Fruit fly (Drosophila melanogaster): Measurements from ENCODE around the gene Atg14.

Gene Atg14

dm6 chr3R:29089662-29090007 lies 26.6 kb upstream of the Atg14 start:
- TF ChIP-seq Crg-1 (GFP tag; optimal IDR thresholded peaks at IDR 0.05) (no peak), toe (GFP tag; optimal IDR thresholded peaks at IDR 0.05) (no peak), CG7101 (tag; optimal IDR thresholded peaks at IDR 0.05) (no peak), CG1620 (GFP tag; optimal IDR thresholded peaks at IDR 0.05) (no peak), Hr96 (GFP tag; optimal IDR thresholded peaks at IDR 0.05) (no peak), CG7045 (GFP tag; optimal IDR thresholded peaks at IDR 0.05) (no peak), CG11617 (GFP tag; optimal IDR thresholded peaks at IDR 0.05) (no peak), ovo (GFP tag; optimal IDR thresholded peaks at IDR 0.05) (no peak), Mnt (GFP tag; optimal IDR thresholded peaks at IDR 0.05) (no peak), cic (GFP tag; optimal IDR thresholded peaks at IDR 0.05) (no peak), bab1 (GFP tag; optimal IDR thresholded peaks at IDR 0.05) (no peak), cnc (optimal IDR thresholded peaks at IDR 0.05) (no peak), CG5204 (GFP tag; optimal IDR thresholded peaks at IDR 0.05) (no peak), CG33017 (tag; optimal IDR thresholded peaks at IDR 0.05) (no peak), CG12768 (GFP tag; optimal IDR thresholded peaks at IDR 0.05) (no peak), tj (GFP tag; optimal IDR thresholded peaks at IDR 0.05) (no peak), CG14711 (tag; optimal IDR thresholded peaks at IDR 0.05) (no peak)

DNA sequence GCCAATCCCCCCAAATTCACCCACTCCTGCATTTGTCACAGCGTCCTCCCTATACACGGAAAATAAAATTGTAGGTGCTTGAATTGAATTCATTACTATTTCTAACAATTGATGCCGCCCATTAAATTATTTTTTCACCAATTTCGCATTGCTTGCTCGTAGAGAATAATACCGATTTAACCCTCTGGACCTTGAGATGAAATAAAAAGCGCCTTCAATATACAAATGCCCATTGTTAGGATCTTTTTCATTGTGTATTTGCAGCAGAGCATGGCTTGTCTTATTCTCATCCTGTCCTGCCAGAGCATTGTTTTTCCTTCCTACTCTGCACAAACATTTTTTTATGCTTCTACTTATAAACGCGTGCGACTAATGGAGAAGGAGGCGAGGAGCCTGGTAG lies 24.6 kb upstream of the Atg14 start:
- TF ChIP-seq kay (GFP tag; ENCODE audit: borderline replicate concordance) (no peak), CG33017 (tag; optimal IDR thresholded peaks at IDR 0.05) (no peak), CG7045 (GFP tag; optimal IDR thresholded peaks at IDR 0.05) (no peak), ovo (GFP tag; optimal IDR thresholded peaks at IDR 0.05) (no peak), cnc (optimal IDR thresholded peaks at IDR 0.05) (no peak), Crg-1 (GFP tag; optimal IDR thresholded peaks at IDR 0.05) (no peak), Clk (GFP tag; optimal IDR thresholded peaks at IDR 0.05) (no peak), pad (GFP tag; optimal IDR thresholded peaks at IDR 0.05) (no peak), CG14711 (tag; optimal IDR thresholded peaks at IDR 0.05) (no peak), CG5204 (GFP tag; optimal IDR thresholded peaks at IDR 0.05) (no peak), cic (GFP tag; optimal IDR thresholded peaks at IDR 0.05) (no peak), tj (GFP tag; optimal IDR thresholded peaks at IDR 0.05) (no peak), Mnt (GFP tag; optimal IDR thresholded peaks at IDR 0.05) (no peak), CG12768 (GFP tag; optimal IDR thresholded peaks at IDR 0.05) (no peak)

dm6 chr3R:29094152-29094551 lies 22.0 kb upstream of the Atg14 start:
- TF ChIP-seq CG7045 (GFP tag; optimal IDR thresholded peaks at IDR 0.05) (peak; percentile 21), kay (GFP tag; ENCODE audit: borderline replicate concordance) (no peak), CG11617 (GFP tag; optimal IDR thresholded peaks at IDR 0.05) (no peak), CG12768 (GFP tag; optimal IDR thresholded peaks at IDR 0.05) (no peak), cnc (optimal IDR thresholded peaks at IDR 0.05) (no peak), Clk (GFP tag; optimal IDR thresholded peaks at IDR 0.05) (peak; percentile 25), cic (GFP tag; optimal IDR thresholded peaks at IDR 0.05) (no peak), CG7101 (tag; optimal IDR thresholded peaks at IDR 0.05) (no peak), CG14711 (tag; optimal IDR thresholded peaks at IDR 0.05) (no peak), toe (GFP tag; optimal IDR thresholded peaks at IDR 0.05) (no peak), Mnt (GFP tag; optimal IDR thresholded peaks at IDR 0.05) (no peak), tj (GFP tag; optimal IDR thresholded peaks at IDR 0.05) (no peak)

- TF ChIP-seq CG7101 (tag; optimal IDR thresholded peaks at IDR 0.05) = no peak
- no peak for TF ChIP-seq pad (GFP tag; optimal IDR thresholded peaks at IDR 0.05)
- no peak for TF ChIP-seq toe (GFP tag; optimal IDR thresholded peaks at IDR 0.05)
- TF ChIP-seq cnc (optimal IDR thresholded peaks at IDR 0.05) = no peak
- TF ChIP-seq Clk (GFP tag; optimal IDR thresholded peaks at IDR 0.05) = no peak
- TF ChIP-seq cic (GFP tag; optimal IDR thresholded peaks at IDR 0.05) = no peak
- TF ChIP-seq CG33017 (tag; optimal IDR thresholded peaks at IDR 0.05) = no peak
- no peak for TF ChIP-seq Mnt (GFP tag; optimal IDR thresholded peaks at IDR 0.05)
Observed at dm6 chr3R:29095525-29095924, 20.7 kb upstream of the Atg14 start.

DNA sequence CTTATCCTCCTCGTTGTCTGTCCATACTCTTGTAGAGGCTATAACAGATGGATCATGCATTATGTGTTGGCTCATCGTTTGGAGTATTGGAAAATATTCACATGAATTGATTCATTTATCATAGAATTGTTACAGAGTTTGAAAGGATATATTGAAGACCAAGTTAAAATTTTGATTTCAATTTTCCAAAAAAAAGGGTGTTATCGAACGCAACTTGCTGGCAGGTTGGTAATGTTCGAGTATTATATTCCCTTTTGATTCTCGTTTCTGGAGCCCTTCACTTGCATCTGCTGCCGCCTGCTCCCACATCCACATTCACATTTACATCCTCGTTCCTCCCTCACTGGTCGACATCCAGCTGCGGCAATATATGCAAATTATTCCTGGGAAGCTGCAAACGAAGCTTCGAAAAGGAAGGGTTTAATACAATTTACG lies 20.2 kb upstream of the Atg14 start:
- TF ChIP-seq CG1620 (GFP tag; optimal IDR thresholded peaks at IDR 0.05) = no peak
- no peak for TF ChIP-seq CG7101 (tag; optimal IDR thresholded peaks at IDR 0.05)
- no peak for TF ChIP-seq tj (GFP tag; optimal IDR thresholded peaks at IDR 0.05)
- TF ChIP-seq Clk (GFP tag; optimal IDR thresholded peaks at IDR 0.05) = no peak
- no peak for TF ChIP-seq CG12768 (GFP tag; optimal IDR thresholded peaks at IDR 0.05)
- no peak for TF ChIP-seq CG33017 (tag; optimal IDR thresholded peaks at IDR 0.05)
- TF ChIP-seq cnc (optimal IDR thresholded peaks at IDR 0.05) = no peak
- no peak for TF ChIP-seq CG14711 (tag; optimal IDR thresholded peaks at IDR 0.05)
- no peak for TF ChIP-seq Hr96 (GFP tag; optimal IDR thresholded peaks at IDR 0.05)
- TF ChIP-seq ovo (GFP tag; optimal IDR thresholded peaks at IDR 0.05) = no peak
- no peak for TF ChIP-seq pad (GFP tag; optimal IDR thresholded peaks at IDR 0.05)
- TF ChIP-seq CG11617 (GFP tag; optimal IDR thresholded peaks at IDR 0.05) = no peak
- no peak for TF ChIP-seq Crg-1 (GFP tag; optimal IDR thresholded peaks at IDR 0.05)
- no peak for TF ChIP-seq CG5204 (GFP tag; optimal IDR thresholded peaks at IDR 0.05)
- no peak for TF ChIP-seq cic (GFP tag; optimal IDR thresholded peaks at IDR 0.05)
- TF ChIP-seq toe (GFP tag; optimal IDR thresholded peaks at IDR 0.05) = no peak
- TF ChIP-seq kay (GFP tag; ENCODE audit: borderline replicate concordance) = no peak

DNA sequence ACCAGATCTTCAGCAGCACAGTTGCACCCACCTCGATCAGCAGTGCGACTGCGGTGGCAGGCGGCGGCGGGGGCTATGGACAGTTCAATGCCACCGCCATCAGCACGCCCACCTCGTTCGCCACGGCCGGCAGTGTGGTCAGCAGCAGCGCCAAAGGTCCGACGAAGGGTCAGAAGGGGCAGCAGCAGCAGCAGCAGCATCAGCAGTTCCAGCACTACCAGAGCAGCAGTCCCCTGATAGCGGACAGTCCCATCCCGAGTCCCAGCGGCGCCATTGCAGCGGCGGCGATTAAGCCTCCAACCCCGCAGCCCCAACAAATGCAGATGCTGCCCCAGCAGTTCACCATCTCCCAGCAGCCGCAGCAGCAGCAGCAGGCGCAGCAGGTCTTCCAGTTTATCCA lies 18.2 kb upstream of the Atg14 start:
- no peak for TF ChIP-seq CG14711 (tag; optimal IDR thresholded peaks at IDR 0.05)
- no peak for TF ChIP-seq cic (GFP tag; optimal IDR thresholded peaks at IDR 0.05)
- TF ChIP-seq Crg-1 (GFP tag; optimal IDR thresholded peaks at IDR 0.05) = no peak
- no peak for TF ChIP-seq bab1 (GFP tag; optimal IDR thresholded peaks at IDR 0.05)

DNA sequence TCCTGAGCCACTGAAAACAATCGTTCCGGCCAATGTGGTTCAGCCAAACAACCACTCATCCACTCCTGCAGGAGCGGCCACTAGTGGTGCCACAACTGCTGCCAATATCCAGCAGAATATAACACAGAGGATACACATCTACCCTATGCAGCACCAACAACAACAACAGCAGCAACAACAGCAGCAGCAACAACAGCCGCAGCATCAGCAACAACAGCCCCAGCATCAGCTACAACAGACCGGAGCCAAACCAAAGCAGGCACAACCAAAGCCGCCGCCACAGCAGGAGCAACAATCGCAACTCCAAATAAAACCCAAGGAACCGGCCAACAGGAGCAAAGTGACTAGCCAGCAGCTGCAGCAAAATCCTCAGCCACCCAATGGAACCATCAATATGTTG lies 13.0 kb upstream of the Atg14 start:
- TF ChIP-seq kay (GFP tag; ENCODE audit: borderline replicate concordance) (no peak), pad (GFP tag; optimal IDR thresholded peaks at IDR 0.05) (no peak), CG5204 (GFP tag; optimal IDR thresholded peaks at IDR 0.05) (no peak), Crg-1 (GFP tag; optimal IDR thresholded peaks at IDR 0.05) (no peak), Mnt (GFP tag; optimal IDR thresholded peaks at IDR 0.05) (no peak), CG33017 (tag; optimal IDR thresholded peaks at IDR 0.05) (no peak), cic (GFP tag; optimal IDR thresholded peaks at IDR 0.05) (no peak), cnc (optimal IDR thresholded peaks at IDR 0.05) (no peak), CG14711 (tag; optimal IDR thresholded peaks at IDR 0.05) (no peak), tj (GFP tag; optimal IDR thresholded peaks at IDR 0.05) (no peak), ovo (GFP tag; optimal IDR thresholded peaks at IDR 0.05) (no peak)

Measured in whole organism, adult.